Worm (Caenorhabditis elegans) whole organism, L4/young adult: ENCODE results near the gene T01D1.8.

Experiments used
- W03F9.2 ChIP-seq: fragments of 150-350 bp; optimal IDR thresholded peaks from 2 replicates; lab custom pipeline; 2014; ENCODE audit warnings: missing biosample characterization, missing genetic modification characterization
- dao-5 ChIP-seq: sonication (generic microtip); optimal IDR thresholded peaks from 2 replicates; lab custom pipeline; 2016; ENCODE audit warnings: missing genotype, missing genetic modification characterization, moderate library complexity, missing compliant biosample characterization
- him-1 ChIP-seq: sonication (generic microtip); optimal IDR thresholded peaks from 2 replicates; lab custom pipeline; 2016; ENCODE audit warnings: missing genotype, missing genetic modification reagents, missing genetic modification characterization, missing compliant biosample characterization

- TF ChIP-seq him-1 = no peak
- no peak for TF ChIP-seq W03F9.2
- TF ChIP-seq dao-5 = no peak
Observed at ce11 chrII:188967-189366, 2.4 kb downstream of the T01D1.8 start, which contains the start of gene T01D1.5.
